Worm (Caenorhabditis elegans) whole organism, L4/young adult: ENCODE results near the gene mrpl-18.

ENCODE experiments used
- W03F9.2 ChIP-seq: fragments of 150-350 bp; optimal IDR thresholded peaks from 2 replicates; lab custom pipeline; 2014; ENCODE audit warnings: missing biosample characterization, missing genetic modification characterization
- dao-5 ChIP-seq: sonication (generic microtip); optimal IDR thresholded peaks from 2 replicates; lab custom pipeline; 2016; ENCODE audit warnings: missing genotype, missing genetic modification characterization, moderate library complexity, missing compliant biosample characterization
- him-1 ChIP-seq: sonication (generic microtip); optimal IDR thresholded peaks from 2 replicates; lab custom pipeline; 2016; ENCODE audit warnings: missing genotype, missing genetic modification reagents, missing genetic modification characterization, missing compliant biosample characterization

Gene mrpl-18

DNA sequence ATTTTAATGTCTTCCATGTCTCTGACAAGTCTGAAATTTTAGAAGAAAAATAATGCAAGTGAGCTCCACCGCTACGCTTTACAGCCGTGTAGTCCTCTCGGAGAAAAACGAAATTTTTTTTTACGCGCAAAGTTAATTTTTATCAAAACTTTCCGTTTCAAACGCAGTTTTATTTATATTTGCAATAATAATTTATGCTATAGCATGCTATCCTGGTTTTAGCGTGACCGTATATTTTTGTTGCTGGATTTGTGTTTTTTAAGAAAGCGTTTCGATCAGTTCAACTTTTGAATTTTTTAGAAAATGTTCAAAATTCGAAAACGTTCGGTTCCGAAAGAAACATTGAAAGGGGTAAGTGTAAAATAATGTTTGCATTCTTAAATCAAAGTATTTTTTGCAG, 46.9 kb downstream of the mrpl-18 start, which contains the start of gene C50C3.1:
Gene C50C3.1 (plus strand): TSS at position 301 of the 400 bp plus-strand sequence.
- TF ChIP-seq W03F9.2 (tag; lab: Kevin White, UChicago), result no peak
- TF ChIP-seq him-1 (tag; lab: Kevin White, UChicago), result no peak
- TF ChIP-seq dao-5 (tag; lab: Kevin White, UChicago), result no peak
